Worm (Caenorhabditis elegans): ENCODE results near the gene fbxb-60.
"Not testable (repeated sequence)": the region's sequence is repeated elsewhere in the genome, so short reads cannot be mapped to it uniquely, and the experiment has no call there.

fbxb-60 gene

ce11 chrV:19259403-19259802, 38.2 kb upstream of the fbxb-60 start:
- TF ChIP-seq snpc-1.1 (tag; optimal IDR thresholded peaks at IDR 0.05; ENCODE audit: insufficient read depth) (peak; percentile 55), let-526 (GFP tag; IDR thresholded peaks at IDR 0.05) (no peak), snpc-4 (GFP tag; optimal IDR thresholded peaks at IDR 0.05) (no peak), snpc-4 (tag; optimal IDR thresholded peaks at IDR 0.05) (peak in 2 of 4 experiments; percentile 67 to 81)

DNA sequence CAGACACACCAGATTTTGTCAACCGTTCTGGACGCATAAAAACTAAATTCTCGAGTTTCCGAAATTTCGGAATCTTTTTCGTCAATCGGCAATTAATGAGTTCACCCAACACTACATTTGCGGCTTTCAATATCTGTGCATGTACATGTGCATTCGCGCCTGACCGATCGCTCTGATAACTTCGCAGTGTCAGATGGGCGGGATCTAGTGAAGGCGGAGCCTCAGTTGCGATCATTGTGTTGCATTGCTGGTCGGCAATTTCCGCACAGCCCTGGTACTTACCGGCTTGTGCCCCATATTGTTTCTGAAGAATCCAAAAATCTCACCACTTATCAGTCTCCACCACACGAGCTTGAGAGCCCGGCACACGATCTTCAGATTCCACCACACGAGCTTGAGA, 36.9 kb upstream of the fbxb-60 start:
- peak; percentile 44 for TF ChIP-seq zfh-2 (GFP tag; conservative IDR thresholded peaks at IDR 0.05)
- no peak for TF ChIP-seq ccch-3 (GFP tag; optimal IDR thresholded peaks at IDR 0.05)
- no peak for TF ChIP-seq madf-8 (GFP tag; conservative IDR thresholded peaks at IDR 0.05)
- no peak for TF ChIP-seq F37B4.10 (GFP tag; IDR thresholded peaks at IDR 0.05)

DNA sequence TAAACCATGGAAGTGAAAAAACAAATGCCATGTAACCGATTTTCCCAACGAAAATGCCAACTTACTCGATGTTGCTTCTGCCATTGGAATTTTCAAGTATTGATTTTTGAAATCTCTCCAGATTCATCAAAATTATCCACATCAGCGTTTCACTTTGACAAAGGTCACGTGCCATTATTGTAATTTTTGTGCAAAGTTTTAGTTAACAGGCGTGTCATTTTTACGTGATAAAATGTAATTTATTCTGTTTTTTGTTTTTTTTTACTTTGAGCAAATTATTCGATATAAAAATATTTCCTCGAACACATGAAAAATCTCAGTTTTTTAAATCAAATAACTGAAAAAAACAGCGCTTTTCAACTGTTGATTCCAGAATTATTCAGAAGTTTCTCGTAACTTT, 35.3 kb upstream of the fbxb-60 start, which contains the start of gene F21D9.2:
Gene F21D9.2, minus strand, starts transcription at position 101 of the 400 bp plus-strand sequence.
- TF ChIP-seq let-526 (GFP tag; IDR thresholded peaks at IDR 0.05) (no peak), tbx-9 (tag; optimal IDR thresholded peaks at IDR 0.05; ENCODE audit: borderline replicate concordance) (no peak), let-607 (tag; optimal IDR thresholded peaks at IDR 0.05) (no peak), egl-18 (GFP tag; IDR thresholded peaks at IDR 0.05) (no peak), Y95B8A.8 (GFP tag; IDR thresholded peaks at IDR 0.05) (no peak), zim-3 (tag; optimal IDR thresholded peaks at IDR 0.05) (no peak), madf-10 (tag; optimal IDR thresholded peaks at IDR 0.05) (no peak), nfya-1 (tag; optimal IDR thresholded peaks at IDR 0.05; ENCODE audit: borderline replicate concordance, insufficient read depth) (no peak), somi-1 (GFP tag; optimal IDR thresholded peaks at IDR 0.05) (no peak)

- not testable (repeated sequence) for TF ChIP-seq K12H6.12 (tag; optimal IDR thresholded peaks at IDR 0.05); xnd-1 (tag; optimal IDR thresholded peaks at IDR 0.05); attf-5 (GFP tag; optimal IDR thresholded peaks at IDR 0.05)
Observed at ce11 chrV:19264148-19264547, 33.5 kb upstream of the fbxb-60 start, which contains the start of gene F21D9.1. TSS of gene F21D9.1 (plus strand) at chrV:19264448.

DNA sequence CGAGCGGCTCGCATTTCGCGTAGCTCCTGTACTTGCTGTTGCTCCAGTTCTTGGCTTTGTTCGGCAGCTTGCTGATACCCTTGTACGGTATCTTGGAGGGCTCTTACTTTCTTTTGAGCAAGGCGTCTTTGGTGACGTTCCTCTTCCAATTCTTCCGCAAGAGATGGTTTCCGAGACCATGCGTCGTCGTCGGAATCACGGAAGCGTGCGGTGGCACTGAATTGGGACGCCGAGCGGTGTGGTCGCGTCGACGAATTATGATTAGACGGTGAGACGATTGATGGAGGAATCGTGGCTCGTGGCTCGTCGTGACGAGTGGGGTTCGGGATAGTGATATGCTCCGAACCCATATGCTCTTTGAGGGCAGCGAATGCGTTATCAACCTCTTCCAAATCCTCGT, 21.3 kb upstream of the fbxb-60 start:
- TF ChIP-seq snpc-1.3 (tag; optimal IDR thresholded peaks at IDR 0.05; ENCODE audit: insufficient read depth) (no peak), nhr-120 (GFP tag; IDR thresholded peaks at IDR 0.05) (0 out of 2 replicates have a peak, but pooled peaks have one; percentile 58)

DNA sequence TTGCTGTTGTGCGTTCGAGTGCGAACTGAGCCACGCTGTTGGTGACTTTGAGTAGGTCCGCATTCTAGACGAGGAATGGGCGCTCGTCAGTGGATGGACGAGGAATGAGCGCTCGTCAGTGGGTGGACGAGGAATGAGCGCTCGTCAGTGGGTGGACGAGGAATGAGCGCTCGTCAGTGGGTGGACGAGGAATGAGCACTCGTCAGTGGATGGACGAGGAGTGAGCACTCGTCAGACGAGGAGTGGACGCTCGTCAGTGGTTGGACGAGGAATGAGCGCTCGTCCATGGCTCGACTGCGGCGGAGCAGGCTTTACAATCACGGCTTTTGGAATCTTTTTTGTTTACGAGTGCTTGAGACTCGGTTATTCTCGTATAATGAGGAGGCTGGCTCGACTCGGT, 19.1 kb upstream of the fbxb-60 start:
- TF ChIP-seq egrh-3 (GFP tag; IDR thresholded peaks at IDR 0.05) (peak; percentile 23; the same call in 1 of the 2 replicates), F33H1.4 (GFP tag; IDR thresholded peaks at IDR 0.05) (no peak), zfh-2 (GFP tag; conservative IDR thresholded peaks at IDR 0.05) (peak; percentile 63; the same call in 1 of the 2 replicates)

- TF ChIP-seq T07F8.4 (tag; optimal IDR thresholded peaks at IDR 0.05) (no peak), attf-3 (GFP tag; conservative IDR thresholded peaks at IDR 0.05) (no peak), attf-5 (GFP tag; optimal IDR thresholded peaks at IDR 0.05) (no peak), nfya-2 (GFP tag; IDR thresholded peaks at IDR 0.05) (no peak), lsy-27 (tag; optimal IDR thresholded peaks at IDR 0.05; ENCODE audit: borderline replicate concordance, insufficient read depth) (no peak), ccch-3 (GFP tag; optimal IDR thresholded peaks at IDR 0.05) (no peak), hlh-26 (GFP tag; conservative IDR thresholded peaks at IDR 0.05) (no peak), K12H6.12 (tag; optimal IDR thresholded peaks at IDR 0.05) (no peak), lir-1 (GFP tag; conservative IDR thresholded peaks at IDR 0.05) (no peak), zfh-2 (GFP tag; conservative IDR thresholded peaks at IDR 0.05) (no peak), akir-1 (GFP tag; optimal IDR thresholded peaks at IDR 0.05) (no peak), mxl-1 (tag; optimal IDR thresholded peaks at IDR 0.05) (no peak), ZK185.1 (tag; optimal IDR thresholded peaks at IDR 0.05; ENCODE audit: poor library complexity, severe bottlenecking) (no peak), Y95B8A.8 (GFP tag; IDR thresholded peaks at IDR 0.05) (no peak)
Observed at ce11 chrV:19279888-19280287, 17.7 kb upstream of the fbxb-60 start, which contains the start of gene F21D9.8. TSS of gene F21D9.8 (minus strand) at chrV:19279988.
